Fruit fly (Drosophila melanogaster) whole organism, embryonic: Measurements from ENCODE around the gene tyf.
A peak's percentile ranks its signal among the peaks of the same experiment; 100 is the strongest.

Experiments used
- ATbp ChIP-seq: fragments of 200-800 bp; sonication (Bioruptor generic); optimal IDR thresholded peaks from 2 replicates; lab custom pipeline; 2017; ENCODE audit warnings: missing biosample characterization, mild to moderate bottlenecking, missing genetic modification characterization, missing genetic modification reagents
- Atf3 ChIP-seq: fragments of 200-800 bp; sonication (Bioruptor generic); optimal IDR thresholded peaks from 3 replicates; lab custom pipeline; 2016; ENCODE audit warnings: missing biosample characterization, missing genetic modification characterization
- BEAF-32 ChIP-seq: fragments of 200-800 bp; sonication (Bioruptor generic); optimal IDR thresholded peaks from 3 replicates; lab custom pipeline; 2017; ENCODE audit warnings: missing biosample characterization, missing genetic modification characterization, mild to moderate bottlenecking, moderate library complexity, missing genetic modification reagents
- Bteb2 ChIP-seq: fragments of 200-800 bp; sonication (Bioruptor generic); optimal IDR thresholded peaks from 2 replicates; lab custom pipeline; 2016; ENCODE audit warnings: missing biosample characterization, missing genetic modification characterization
- CG10431 ChIP-seq: fragments of 200-800 bp; sonication (Bioruptor generic); optimal IDR thresholded peaks from 3 replicates; lab custom pipeline; 2018; ENCODE audit warnings: missing biosample characterization, mild to moderate bottlenecking, missing genetic modification characterization
- CG10462 ChIP-seq: fragments of 200-800 bp; sonication (Bioruptor generic); optimal IDR thresholded peaks from 2 replicates; lab custom pipeline; 2016; ENCODE audit warnings: missing biosample characterization, missing genetic modification characterization
- CG11085 ChIP-seq: fragments of 200-800 bp; sonication (Bioruptor generic); IDR thresholded peaks from 2 replicates; pipeline ENCODE4 v1.3.6; 2022; ENCODE audit warnings: missing biosample characterization, missing genetic modification characterization
- CG11560 ChIP-seq: fragments of 200-800 bp; sonication (Bioruptor generic); IDR thresholded peaks from 3 replicates; pipeline ENCODE4 v1.3.6; 2022; ENCODE audit warnings: missing biosample characterization, missing genetic modification characterization
- CG11696 ChIP-seq: fragments of 200-800 bp; sonication (Bioruptor generic); IDR thresholded peaks from 2 replicates; pipeline ENCODE4 v1.3.6; 2022; ENCODE audit warnings: missing biosample characterization, missing genetic modification characterization
- CG14710 ChIP-seq: fragments of 200-800 bp; sonication (Bioruptor generic); optimal IDR thresholded peaks from 3 replicates; lab custom pipeline; 2019; ENCODE audit warnings: missing biosample characterization, mild to moderate bottlenecking, missing genetic modification characterization, moderate library complexity
- CG17568 ChIP-seq: fragments of 200-800 bp; sonication (Bioruptor generic); optimal IDR thresholded peaks from 2 replicates; lab custom pipeline; 2018; ENCODE audit warnings: missing biosample characterization, mild to moderate bottlenecking, missing genetic modification characterization, moderate library complexity
- CG17829 ChIP-seq: fragments of 200-800 bp; optimal IDR thresholded peaks from 2 replicates; lab custom pipeline; 2019; ENCODE audit warnings: missing biosample characterization, mild to moderate bottlenecking, missing genetic modification characterization, moderate library complexity
- CG18619 ChIP-seq: fragments of 200-800 bp; sonication (Bioruptor generic); optimal IDR thresholded peaks from 3 replicates; lab custom pipeline; 2017; ENCODE audit warnings: missing biosample characterization, mild to moderate bottlenecking, missing genetic modification characterization
- CG2120 ChIP-seq: fragments of 200-800 bp; sonication (Bioruptor generic); optimal IDR thresholded peaks from 3 replicates; lab custom pipeline; 2016; ENCODE audit warnings: missing biosample characterization, missing genetic modification characterization
- CG2199 ChIP-seq: fragments of 200-800 bp; sonication (Bioruptor generic); IDR thresholded peaks from 3 replicates; pipeline ENCODE4 v1.3.6; 2022; ENCODE audit warnings: missing biosample characterization, missing genetic modification characterization
- CG3163 ChIP-seq: fragments of 200-800 bp; sonication (Bioruptor generic); optimal IDR thresholded peaks from 3 replicates; lab custom pipeline; 2016; ENCODE audit warnings: missing biosample characterization, missing genetic modification characterization
- CG3281 ChIP-seq: fragments of 200-800 bp; sonication (Bioruptor generic); optimal IDR thresholded peaks from 3 replicates; lab custom pipeline; 2017; ENCODE audit warnings: missing biosample characterization, mild to moderate bottlenecking, missing genetic modification characterization
- CG33557 ChIP-seq: fragments of 200-800 bp; sonication (Bioruptor generic); optimal IDR thresholded peaks from 2 replicates; lab custom pipeline; 2019; ENCODE audit warnings: missing biosample characterization, mild to moderate bottlenecking, missing genetic modification characterization, moderate library complexity
- CG3995 ChIP-seq: fragments of 200-800 bp; sonication (Bioruptor generic); optimal IDR thresholded peaks from 3 replicates; lab custom pipeline; 2016; ENCODE audit warnings: missing biosample characterization, missing genetic modification characterization
- CG4360 ChIP-seq: fragments of 200-800 bp; sonication (Bioruptor generic); IDR thresholded peaks from 2 replicates; pipeline ENCODE4 v1.3.6; 2022; ENCODE audit warnings: missing biosample characterization, missing genetic modification characterization
- CG4707 ChIP-seq: fragments of 200-800 bp; sonication (Bioruptor generic); optimal IDR thresholded peaks from 2 replicates; lab custom pipeline; 2018; ENCODE audit warnings: missing biosample characterization, mild to moderate bottlenecking, missing genetic modification characterization, moderate library complexity
- CG7963 ChIP-seq: fragments of 200-800 bp; sonication (Bioruptor generic); IDR thresholded peaks from 3 replicates; pipeline ENCODE4 v1.3.6; 2022; ENCODE audit warnings: missing biosample characterization, missing genetic modification characterization; ENCODE audit not compliant: partially characterized antibody
- CG7987 ChIP-seq: fragments of 200-800 bp; sonication (Bioruptor generic); optimal IDR thresholded peaks from 2 replicates; lab custom pipeline; 2018; ENCODE audit warnings: missing biosample characterization, mild to moderate bottlenecking, missing genetic modification characterization, moderate library complexity
- CG9797 ChIP-seq: fragments of 200-800 bp; sonication (Bioruptor generic); optimal IDR thresholded peaks from 3 replicates; lab custom pipeline; 2018; ENCODE audit warnings: missing biosample characterization, mild to moderate bottlenecking, missing genetic modification characterization
- CG9876 ChIP-seq: fragments of 200-800 bp; sonication (Bioruptor generic); optimal IDR thresholded peaks from 2 replicates; lab custom pipeline; 2016; ENCODE audit warnings: missing biosample characterization, missing genetic modification characterization
- CHES-1-like ChIP-seq: fragments of 200-800 bp; sonication (Bioruptor generic); optimal IDR thresholded peaks from 2 replicates; lab custom pipeline; 2016; ENCODE audit warnings: missing biosample characterization, missing genetic modification characterization
- CrebB ChIP-seq: fragments of 200-800 bp; sonication (Bioruptor generic); optimal IDR thresholded peaks from 3 replicates; lab custom pipeline; 2018; ENCODE audit warnings: missing biosample characterization, mild to moderate bottlenecking, missing genetic modification characterization
- D19A ChIP-seq: fragments of 200-800 bp; optimal IDR thresholded peaks from 3 replicates; lab custom pipeline; 2019; ENCODE audit warnings: missing biosample characterization, mild to moderate bottlenecking, missing genetic modification characterization, moderate library complexity
- Dp ChIP-seq: fragments of 200-800 bp; sonication (Bioruptor generic); optimal IDR thresholded peaks from 2 replicates; lab custom pipeline; 2018; ENCODE audit warnings: missing biosample characterization, mild to moderate bottlenecking, missing genetic modification characterization, moderate library complexity
- Ets97D ChIP-seq: fragments of 200-800 bp; sonication (Bioruptor generic); optimal IDR thresholded peaks from 3 replicates; lab custom pipeline; 2016; ENCODE audit warnings: missing biosample characterization, missing genetic modification characterization
- HLH3B ChIP-seq: fragments of 200-800 bp; sonication (Bioruptor generic); IDR thresholded peaks from 2 replicates; pipeline ENCODE4 v1.3.6; 2022; ENCODE audit warnings: missing biosample characterization, missing genetic modification characterization
- HLH4C ChIP-seq: fragments of 200-800 bp; sonication (Bioruptor generic); IDR thresholded peaks from 3 replicates; pipeline ENCODE4 v1.3.6; 2022; ENCODE audit warnings: missing biosample characterization, missing genetic modification characterization; ENCODE audit not compliant: partially characterized antibody
- HmgZ ChIP-seq: fragments of 200-800 bp; sonication (Bioruptor generic); optimal IDR thresholded peaks from 2 replicates; lab custom pipeline; 2018; ENCODE audit warnings: missing biosample characterization, mild to moderate bottlenecking, missing genetic modification characterization
- Jarid2 ChIP-seq: fragments of 200-800 bp; sonication (Bioruptor generic); optimal IDR thresholded peaks from 3 replicates; lab custom pipeline; 2017; ENCODE audit warnings: mild to moderate bottlenecking, missing biosample characterization, missing genetic modification reagents, missing genetic modification characterization
- Rx ChIP-seq: fragments of 200-800 bp; sonication (Bioruptor generic); IDR thresholded peaks from 2 replicates; pipeline ENCODE4 v1.3.6; 2022; ENCODE audit warnings: missing biosample characterization, missing genetic modification characterization
- Scr ChIP-seq: fragments of 200-800 bp; sonication (Bioruptor generic); IDR thresholded peaks from 2 replicates; pipeline ENCODE4 v1.3.6; 2022; ENCODE audit warnings: missing biosample characterization, missing genetic modification characterization; ENCODE audit not compliant: partially characterized antibody
- YL-1 ChIP-seq: fragments of 200-800 bp; sonication (Bioruptor generic); optimal IDR thresholded peaks from 3 replicates; lab custom pipeline; 2017; ENCODE audit warnings: missing biosample characterization, mild to moderate bottlenecking, missing genetic modification characterization
- az2 ChIP-seq: fragments of 200-800 bp; sonication (Bioruptor generic); optimal IDR thresholded peaks from 3 replicates; lab custom pipeline; 2016; ENCODE audit warnings: missing biosample characterization, missing genetic modification characterization
- br ChIP-seq: fragments of >200 bp; optimal IDR thresholded peaks from 2 replicates; lab custom pipeline; 2017
- ems ChIP-seq: fragments of 200-800 bp; sonication (Bioruptor generic); optimal IDR thresholded peaks from 3 replicates; lab custom pipeline; 2016; ENCODE audit warnings: missing biosample characterization, missing genetic modification characterization
- ken ChIP-seq: fragments of 200-800 bp; sonication (Bioruptor generic); IDR thresholded peaks from 3 replicates; pipeline ENCODE4 v1.3.6; 2022; ENCODE audit warnings: missing biosample characterization, missing genetic modification characterization
- lmd ChIP-seq: fragments of 200-800 bp; sonication (Bioruptor generic); IDR thresholded peaks from 2 replicates; pipeline ENCODE4 v1.3.6; 2022; ENCODE audit warnings: missing biosample characterization, missing genetic modification characterization
- maf-S ChIP-seq: fragments of 200-800 bp; sonication (Bioruptor generic); optimal IDR thresholded peaks from 2 replicates; lab custom pipeline; 2016; ENCODE audit warnings: missing biosample characterization, missing genetic modification characterization
- nom ChIP-seq: fragments of 200-800 bp; sonication (Bioruptor generic); optimal IDR thresholded peaks from 2 replicates; lab custom pipeline; 2017; ENCODE audit warnings: missing biosample characterization, missing genetic modification characterization, mild to moderate bottlenecking, moderate library complexity, missing genetic modification reagents
- p53 ChIP-seq: fragments of 200-800 bp; sonication (Bioruptor generic); optimal IDR thresholded peaks from 2 replicates; lab custom pipeline; 2016; ENCODE audit warnings: missing biosample characterization, missing genetic modification characterization
- peb ChIP-seq: fragments of 200-800 bp; sonication (Bioruptor generic); IDR thresholded peaks from 2 replicates; pipeline ENCODE4 v1.3.6; 2022; ENCODE audit warnings: missing biosample characterization, missing genetic modification characterization
- pita ChIP-seq: fragments of 200-800 bp; sonication (Bioruptor generic); optimal IDR thresholded peaks from 2 replicates; lab custom pipeline; 2017; ENCODE audit warnings: missing biosample characterization, mild to moderate bottlenecking, missing genetic modification characterization
- pnt ChIP-seq: fragments of 200-800 bp; sonication (Bioruptor generic); optimal IDR thresholded peaks from 3 replicates; lab custom pipeline; 2016; ENCODE audit warnings: missing biosample characterization, missing genetic modification characterization
- slbo ChIP-seq: fragments of 200-800 bp; sonication (Bioruptor generic); IDR thresholded peaks from 2 replicates; pipeline ENCODE4 v1.3.6; 2022; ENCODE audit warnings: missing biosample characterization, missing genetic modification characterization
- unc-4 ChIP-seq: fragments of 200-800 bp; sonication (Bioruptor generic); IDR thresholded peaks from 2 replicates; pipeline ENCODE4 v1.3.6; 2022; ENCODE audit warnings: missing biosample characterization, missing genetic modification characterization; ENCODE audit not compliant: partially characterized antibody

Gene tyf

dm6 chrX:4104132-4104531 lies 12.7 kb upstream of the tyf start, which contains the start of the genes Xpac and brn (continued):
- TF ChIP-seq CrebB (tag; lab: Kevin White, UChicago) (no peak), p53 (GFP tag; lab: Kevin White, UChicago) (no peak), CG11085 (no peak), CG11696 (GFP tag; lab: Robert Waterston, UW) (no peak), Ets97D (GFP tag; lab: Kevin White, UChicago) (peak; percentile 55), CG7987 (GFP tag; lab: Kevin White, UChicago) (no peak), BEAF-32 (GFP tag; lab: Kevin White, UChicago) (peak; percentile 43), Dp (GFP tag; lab: Kevin White, UChicago) (peak; percentile 61), Atf3 (no peak), CG3995 (GFP tag; lab: Kevin White, UChicago) (peak; percentile 28), CG9876 (GFP tag; lab: Kevin White, UChicago) (no peak), D19A (no peak), YL-1 (GFP tag; lab: Kevin White, UChicago) (peak; percentile 31), HmgZ (tag; lab: Kevin White, UChicago) (peak; percentile 33), CG9797 (GFP tag; lab: Kevin White, UChicago) (peak; percentile 74), CG10462 (no peak)

- TF ChIP-seq CG17568 (GFP tag; lab: Kevin White, UChicago) (no peak), CHES-1-like (peak; percentile 31), Jarid2 (GFP tag; lab: Kevin White, UChicago) (peak; percentile 82), ken (GFP tag; lab: Robert Waterston, UW) (0 out of 3 replicates have a peak, but pooled peaks have one; percentile 39), slbo (GFP tag; lab: Robert Waterston, UW) (peak; percentile 43; the same call in 1 of the 2 replicates), CG33557 (peak; percentile 31), CG11560 (tag; lab: Robert Waterston, UW) (peak; percentile 86; the same call in 2 of the 3 replicates), ems (peak; percentile 29), HLH3B (GFP tag; lab: Robert Waterston, UW) (no peak), Rx (GFP tag; lab: Robert Waterston, UW) (no peak), HLH4C (peak; percentile 68), Scr (peak; percentile 82), CG14710 (tag; lab: Kevin White, UChicago) (peak; percentile 99), pnt (GFP tag; lab: Kevin White, UChicago) (no peak), CG2199 (GFP tag; lab: Robert Waterston, UW) (no peak), CG7963 (GFP tag; lab: Robert Waterston, UW) (peak; percentile 62; the same call in 2 of the 3 replicates), CG18619 (GFP tag; lab: Kevin White, UChicago) (peak; percentile 9), CG2120 (GFP tag; lab: Kevin White, UChicago) (peak; percentile 47), az2 (GFP tag; lab: Kevin White, UChicago) (no peak), nom (peak; percentile 49), CG3163 (GFP tag; lab: Kevin White, UChicago) (peak; percentile 26), unc-4 (peak; percentile 77), CG4360 (GFP tag; lab: Robert Waterston, UW) (no peak), CG17829 (peak; percentile 72), peb (GFP tag; lab: Robert Waterston, UW) (no peak), Bteb2 (GFP tag; lab: Kevin White, UChicago) (no peak), CG3281 (peak; percentile 13), ATbp (GFP tag; lab: Kevin White, UChicago) (peak; percentile 45), lmd (GFP tag; lab: Robert Waterston, UW) (no peak), maf-S (GFP tag; lab: Kevin White, UChicago) (peak; percentile 22), br (no peak), CG4707 (no peak), pita (GFP tag; lab: Kevin White, UChicago) (peak; percentile 100), CG9876 (GFP tag; lab: Kevin White, UChicago) (no peak), CG10431 (GFP tag; lab: Kevin White, UChicago) (peak; percentile 53), CG11085 (no peak)
Observed at dm6 chrX:4105830-4106233, 11.0 kb upstream of the tyf start, which contains the start of gene cib. Gene cib, plus strand, starts transcription at chrX:4106113.
